Fruit fly (Drosophila melanogaster): ENCODE results near the gene MED1.

dm6 chr3L:21625547-21625946 lies 8.7 kb downstream of the MED1 start, which contains the start of the genes CG7166 and Alg11:
- no peak for TF ChIP-seq gce (GFP tag; IDR thresholded peaks at IDR 0.05)
- no peak for TF ChIP-seq schlank (tag; optimal IDR thresholded peaks at IDR 0.05)
- TF ChIP-seq NFAT (GFP tag; IDR thresholded peaks at IDR 0.05) = no peak
- no peak for TF ChIP-seq psq (GFP tag; optimal IDR thresholded peaks at IDR 0.05)
- no peak for TF ChIP-seq ara (GFP tag; IDR thresholded peaks at IDR 0.05)
- no peak for TF ChIP-seq z (GFP tag; IDR thresholded peaks at IDR 0.05)
- TF ChIP-seq h (optimal IDR thresholded peaks at IDR 0.05) = no peak
- no peak for TF ChIP-seq cwo (GFP tag; optimal IDR thresholded peaks at IDR 0.05)
- TF ChIP-seq emc (GFP tag; optimal IDR thresholded peaks at IDR 0.05) = no peak
- TF ChIP-seq CG17385 (GFP tag; optimal IDR thresholded peaks at IDR 0.05) = no peak
- TF ChIP-seq CG13624 (GFP tag; optimal IDR thresholded peaks at IDR 0.05) = no peak
